Worm (Caenorhabditis elegans): ENCODE measurements around the gene srx-110.

srx-110 gene

ce11 chrII:3675176-3675575 is 34.2 kb upstream of the srx-110 start, which contains the start of gene F19B10.2:
Gene F19B10.2, plus strand, starts transcription at chrII:3675476.
- TF ChIP-seq madf-3 (GFP tag; IDR thresholded peaks at IDR 0.05): no peak
- TF ChIP-seq zim-3 (tag; optimal IDR thresholded peaks at IDR 0.05): no peak
- TF ChIP-seq chd-7 (tag; optimal IDR thresholded peaks at IDR 0.05): no peak
- TF ChIP-seq rec-8 (tag; optimal IDR thresholded peaks at IDR 0.05): no peak
- TF ChIP-seq lin-35 (GFP tag; optimal IDR thresholded peaks at IDR 0.05): no peak
- no peak for TF ChIP-seq fkh-3 (tag; optimal IDR thresholded peaks at IDR 0.05)
- no peak for TF ChIP-seq K12H6.12 (tag; optimal IDR thresholded peaks at IDR 0.05)
- TF ChIP-seq zfh-2 (GFP tag; conservative IDR thresholded peaks at IDR 0.05): no peak
- no peak for TF ChIP-seq ets-4 (GFP tag; optimal IDR thresholded peaks at IDR 0.05)
- TF ChIP-seq madf-8 (GFP tag; conservative IDR thresholded peaks at IDR 0.05): no peak
- TF ChIP-seq pbrm-1 (GFP tag; IDR thresholded peaks at IDR 0.05): no peak
- no peak for TF ChIP-seq Y95B8A.8 (GFP tag; IDR thresholded peaks at IDR 0.05)
- no peak for TF ChIP-seq D2030.7 (GFP tag; IDR thresholded peaks at IDR 0.05)
- no peak for TF ChIP-seq ceh-40 (GFP tag; IDR thresholded peaks at IDR 0.05)
- no peak for TF ChIP-seq ama-1 (optimal IDR thresholded peaks at IDR 0.05)
- no peak for TF ChIP-seq ama-1 (GFP tag; optimal IDR thresholded peaks at IDR 0.05)
- no peak for TF ChIP-seq mes-4 (tag; optimal IDR thresholded peaks at IDR 0.05)
- TF ChIP-seq rcor-1 (GFP tag; IDR thresholded peaks at IDR 0.05): no peak

ce11 chrII:3678978-3679377 is 30.4 kb upstream of the srx-110 start:
- TF ChIP-seq D2030.7 (GFP tag; IDR thresholded peaks at IDR 0.05) (no peak), B0336.3 (GFP tag; IDR thresholded peaks at IDR 0.05) (no peak), madf-8 (GFP tag; conservative IDR thresholded peaks at IDR 0.05) (no peak), attf-5 (GFP tag; optimal IDR thresholded peaks at IDR 0.05) (no peak)

ce11 chrII:3680366-3680765 is 29.0 kb upstream of the srx-110 start:
- no peak for TF ChIP-seq D2030.7 (GFP tag; IDR thresholded peaks at IDR 0.05)
- peak; percentile 34 for TF ChIP-seq xnd-1 (tag; optimal IDR thresholded peaks at IDR 0.05)
- no peak for TF ChIP-seq egl-44 (GFP tag; IDR thresholded peaks at IDR 0.05)
- TF ChIP-seq snpc-3.4 (tag; optimal IDR thresholded peaks at IDR 0.05): no peak
- no peak for TF ChIP-seq sptf-2 (GFP tag; optimal IDR thresholded peaks at IDR 0.05)
- peak; percentile 70 for TF ChIP-seq madf-8 (GFP tag; conservative IDR thresholded peaks at IDR 0.05)
- TF ChIP-seq efl-1 (GFP tag; optimal IDR thresholded peaks at IDR 0.05): peak; percentile 75
- TF ChIP-seq dox-1 (GFP tag; IDR thresholded peaks at IDR 0.05): no peak
- TF ChIP-seq C17E4.6 (GFP tag; IDR thresholded peaks at IDR 0.05): no peak
- peak; percentile 34 for TF ChIP-seq dpl-1 (GFP tag; optimal IDR thresholded peaks at IDR 0.05)
- TF ChIP-seq hmg-1.2 (GFP tag; IDR thresholded peaks at IDR 0.05): peak; percentile 10; the same call in 1 of the 2 replicates
- TF ChIP-seq F55B11.4 (tag; optimal IDR thresholded peaks at IDR 0.05; ENCODE audit: borderline replicate concordance, insufficient read depth): no peak
- no peak for TF ChIP-seq T26A5.8 (tag; optimal IDR thresholded peaks at IDR 0.05)
- TF ChIP-seq madf-6 (GFP tag; IDR thresholded peaks at IDR 0.05): peak; percentile 86
- TF ChIP-seq cebp-2 (GFP tag; IDR thresholded peaks at IDR 0.05): no peak
- TF ChIP-seq attf-6 (GFP tag; IDR thresholded peaks at IDR 0.05): no peak
- TF ChIP-seq tlf-1 (GFP tag; optimal IDR thresholded peaks at IDR 0.05): no peak
- TF ChIP-seq Y67H2A.10 (GFP tag; conservative IDR thresholded peaks at IDR 0.05): no peak
- no peak for TF ChIP-seq hsf-1 (GFP tag; IDR thresholded peaks at IDR 0.05)
